Fruit fly (Drosophila melanogaster) whole organism, embryonic: ENCODE results near the gene CG3625.

ENCODE experiments used
- Adf1 ChIP-seq: fragments of 200-800 bp; sonication (Bioruptor generic); IDR thresholded peaks from 2 replicates; pipeline ENCODE4 v1.3.6; 2022; ENCODE audit warnings: missing biosample characterization, missing genetic modification characterization
- CG10267 ChIP-seq: fragments of 200-800 bp; sonication (Bioruptor generic); optimal IDR thresholded peaks from 2 replicates; lab custom pipeline; 2018; ENCODE audit warnings: missing biosample characterization, mild to moderate bottlenecking, missing genetic modification characterization, moderate library complexity
- CG10431 ChIP-seq: fragments of 200-800 bp; sonication (Bioruptor generic); optimal IDR thresholded peaks from 3 replicates; lab custom pipeline; 2018; ENCODE audit warnings: missing biosample characterization, mild to moderate bottlenecking, missing genetic modification characterization
- CG11456 ChIP-seq: fragments of 200-800 bp; sonication (Bioruptor generic); IDR thresholded peaks from 3 replicates; pipeline ENCODE4 v1.3.6; 2022; ENCODE audit warnings: missing biosample characterization, missing genetic modification characterization
- CG12299 ChIP-seq: fragments of 200-800 bp; sonication (Bioruptor generic); optimal IDR thresholded peaks from 2 replicates; lab custom pipeline; 2018; ENCODE audit warnings: missing biosample characterization, mild to moderate bottlenecking, missing genetic modification characterization
- CG12391 ChIP-seq: fragments of 200-800 bp; sonication (Bioruptor generic); optimal IDR thresholded peaks from 3 replicates; lab custom pipeline; 2018; ENCODE audit warnings: missing biosample characterization, mild to moderate bottlenecking, missing genetic modification characterization, moderate library complexity
- CG12769 ChIP-seq: fragments of 200-800 bp; sonication (Bioruptor generic); optimal IDR thresholded peaks from 2 replicates; lab custom pipeline; 2019; ENCODE audit warnings: missing biosample characterization, mild to moderate bottlenecking, missing genetic modification characterization, moderate library complexity
- CG14965 ChIP-seq: fragments of 200-800 bp; sonication (Bioruptor generic); optimal IDR thresholded peaks from 2 replicates; lab custom pipeline; 2016; ENCODE audit warnings: missing biosample characterization, missing genetic modification characterization, borderline replicate concordance
- CG15269 ChIP-seq: fragments of 200-800 bp; sonication (Bioruptor generic); optimal IDR thresholded peaks from 2 replicates; lab custom pipeline; 2018; ENCODE audit warnings: missing biosample characterization, mild to moderate bottlenecking, missing genetic modification characterization, moderate library complexity
- CG16863 ChIP-seq: fragments of 200-800 bp; sonication (Bioruptor generic); optimal IDR thresholded peaks from 3 replicates; lab custom pipeline; 2016; ENCODE audit warnings: missing biosample characterization, missing genetic modification characterization
- CG17829 ChIP-seq: fragments of 200-800 bp; optimal IDR thresholded peaks from 2 replicates; lab custom pipeline; 2019; ENCODE audit warnings: missing biosample characterization, mild to moderate bottlenecking, missing genetic modification characterization, moderate library complexity
- CG18476 ChIP-seq: fragments of 200-800 bp; sonication (Bioruptor generic); optimal IDR thresholded peaks from 2 replicates; lab custom pipeline; 2016; ENCODE audit warnings: missing biosample characterization, mild to moderate bottlenecking, missing genetic modification characterization
- CG18599 ChIP-seq: fragments of 200-800 bp; sonication (Bioruptor generic); optimal IDR thresholded peaks from 3 replicates; lab custom pipeline; 2017; ENCODE audit warnings: missing biosample characterization, missing genetic modification characterization, mild to moderate bottlenecking, moderate library complexity, missing genetic modification reagents
- CG2129 ChIP-seq: fragments of 200-800 bp; sonication (Bioruptor generic); IDR thresholded peaks from 2 replicates; pipeline ENCODE4 v1.3.6; 2022; ENCODE audit warnings: missing biosample characterization, missing genetic modification characterization; ENCODE audit not compliant: partially characterized antibody
- CG3065 ChIP-seq: fragments of 200-800 bp; sonication (Bioruptor generic); optimal IDR thresholded peaks from 2 replicates; lab custom pipeline; 2016; ENCODE audit warnings: missing biosample characterization, missing genetic modification characterization
- CG33557 ChIP-seq: fragments of 200-800 bp; sonication (Bioruptor generic); optimal IDR thresholded peaks from 2 replicates; lab custom pipeline; 2019; ENCODE audit warnings: missing biosample characterization, mild to moderate bottlenecking, missing genetic modification characterization, moderate library complexity
- CG34224 ChIP-seq: fragments of 200-800 bp; sonication (Bioruptor generic); IDR thresholded peaks from 3 replicates; pipeline ENCODE4 v1.3.6; 2022; ENCODE audit warnings: missing biosample characterization, missing genetic modification characterization; ENCODE audit not compliant: partially characterized antibody
- CG4328 ChIP-seq: fragments of 200-800 bp; sonication (Bioruptor generic); optimal IDR thresholded peaks from 3 replicates; lab custom pipeline; 2017; ENCODE audit warnings: missing biosample characterization, missing genetic modification reagents, missing genetic modification characterization
- CG6272 ChIP-seq: fragments of 200-800 bp; sonication (Bioruptor generic); IDR thresholded peaks from 2 replicates; pipeline ENCODE4 v1.3.6; 2022; ENCODE audit warnings: missing biosample characterization, missing genetic modification characterization
- CG8478 ChIP-seq: fragments of >200 bp; optimal IDR thresholded peaks from 2 replicates; lab custom pipeline; 2018
- CoRest ChIP-seq: fragments of 200-800 bp; sonication (Bioruptor generic); optimal IDR thresholded peaks from 3 replicates; lab custom pipeline; 2018; ENCODE audit warnings: missing biosample characterization, mild to moderate bottlenecking, missing genetic modification characterization, moderate library complexity
- Hr51 ChIP-seq, 2 experiments: fragments of 200-800 bp; sonication (Bioruptor generic); optimal IDR thresholded peaks; 2 replicates in 1 of 2; 3 replicates in 1 of 2; lab custom pipeline; 2016 to 2018; ENCODE audit warnings: missing biosample characterization in 2 of 2, missing genetic modification characterization in 2 of 2, mild to moderate bottlenecking in 1 of 2, moderate library complexity in 1 of 2
- Lim3 ChIP-seq: fragments of 200-800 bp; sonication (Bioruptor generic); IDR thresholded peaks from 2 replicates; pipeline ENCODE4 v1.3.6; 2022; ENCODE audit warnings: missing biosample characterization, missing genetic modification characterization
- MESR4 ChIP-seq: fragments of 200-800 bp; sonication (Bioruptor generic); optimal IDR thresholded peaks from 2 replicates; lab custom pipeline; 2018; ENCODE audit warnings: missing biosample characterization, mild to moderate bottlenecking, missing genetic modification characterization, moderate library complexity
- Myb ChIP-seq: fragments of 200-800 bp; sonication (Bioruptor generic); optimal IDR thresholded peaks from 2 replicates; lab custom pipeline; 2016; ENCODE audit warnings: missing biosample characterization, missing genetic modification characterization
- NC2β ChIP-seq: fragments of 200-800 bp; sonication (Bioruptor generic); optimal IDR thresholded peaks from 2 replicates; lab custom pipeline; 2016; ENCODE audit warnings: missing biosample characterization, missing genetic modification characterization
- Neu2 ChIP-seq: fragments of 200-800 bp; sonication (Bioruptor generic); optimal IDR thresholded peaks from 3 replicates; lab custom pipeline; 2016; ENCODE audit warnings: missing biosample characterization, missing genetic modification characterization, borderline replicate concordance
- NfI ChIP-seq: fragments of 200-800 bp; sonication (Bioruptor generic); optimal IDR thresholded peaks from 3 replicates; lab custom pipeline; 2018; ENCODE audit warnings: missing biosample characterization, mild to moderate bottlenecking, missing genetic modification characterization, moderate library complexity
- YL-1 ChIP-seq: fragments of 200-800 bp; sonication (Bioruptor generic); optimal IDR thresholded peaks from 3 replicates; lab custom pipeline; 2017; ENCODE audit warnings: missing biosample characterization, mild to moderate bottlenecking, missing genetic modification characterization
- abd-A ChIP-seq: fragments of 200-800 bp; sonication (Bioruptor generic); optimal IDR thresholded peaks from 3 replicates; lab custom pipeline; 2019; ENCODE audit warnings: missing biosample characterization, mild to moderate bottlenecking, missing genetic modification characterization, moderate library complexity
- az2 ChIP-seq: fragments of 200-800 bp; sonication (Bioruptor generic); optimal IDR thresholded peaks from 3 replicates; lab custom pipeline; 2016; ENCODE audit warnings: missing biosample characterization, missing genetic modification characterization
- fd64A ChIP-seq: fragments of 200-800 bp; sonication (Bioruptor generic); optimal IDR thresholded peaks from 3 replicates; lab custom pipeline; 2018; ENCODE audit warnings: missing biosample characterization, mild to moderate bottlenecking, missing genetic modification characterization
- grau ChIP-seq: fragments of 200-800 bp; optimal IDR thresholded peaks from 3 replicates; lab custom pipeline; 2019; ENCODE audit warnings: missing biosample characterization, mild to moderate bottlenecking, missing genetic modification characterization, moderate library complexity
- hb ChIP-seq: fragments of 200-800 bp; sonication (Bioruptor generic); IDR thresholded peaks from 3 replicates; pipeline ENCODE4 v1.3.6; 2022; ENCODE audit warnings: missing biosample characterization, missing genetic modification characterization; ENCODE audit not compliant: partially characterized antibody
- kah ChIP-seq: fragments of 200-800 bp; sonication (Bioruptor generic); optimal IDR thresholded peaks from 2 replicates; lab custom pipeline; 2018; ENCODE audit warnings: missing biosample characterization, mild to moderate bottlenecking, missing genetic modification characterization
- lilli ChIP-seq: fragments of 200-800 bp; sonication (Bioruptor generic); optimal IDR thresholded peaks from 3 replicates; lab custom pipeline; 2016; ENCODE audit warnings: missing biosample characterization, missing genetic modification characterization
- lmd ChIP-seq: fragments of 200-800 bp; sonication (Bioruptor generic); IDR thresholded peaks from 2 replicates; pipeline ENCODE4 v1.3.6; 2022; ENCODE audit warnings: missing biosample characterization, missing genetic modification characterization
- pb ChIP-seq: fragments of 200-800 bp; sonication (Bioruptor generic); optimal IDR thresholded peaks from 3 replicates; lab custom pipeline; 2016; ENCODE audit warnings: missing biosample characterization, missing genetic modification characterization
- phol ChIP-seq: fragments of 200-800 bp; sonication (Bioruptor generic); optimal IDR thresholded peaks from 3 replicates; lab custom pipeline; 2018; ENCODE audit warnings: missing biosample characterization, mild to moderate bottlenecking, missing genetic modification characterization, moderate library complexity
- repo ChIP-seq: fragments of 200-800 bp; sonication (Bioruptor generic); optimal IDR thresholded peaks from 2 replicates; lab custom pipeline; 2016; ENCODE audit warnings: missing biosample characterization, missing genetic modification characterization
- run ChIP-seq: fragments of 200-800 bp; sonication (Bioruptor generic); optimal IDR thresholded peaks from 3 replicates; lab custom pipeline; 2018; ENCODE audit warnings: missing biosample characterization, mild to moderate bottlenecking, missing genetic modification characterization
- sd ChIP-seq: fragments of 200-800 bp; sonication (Bioruptor generic); optimal IDR thresholded peaks from 3 replicates; lab custom pipeline; 2018; ENCODE audit warnings: missing biosample characterization, mild to moderate bottlenecking, missing genetic modification characterization, moderate library complexity
- sens ChIP-seq: fragments of 200-800 bp; sonication (Bioruptor generic); peaks from one replicate; lab custom pipeline; 2016; ENCODE audit warnings: missing biosample characterization, missing genetic modification characterization
- slbo ChIP-seq: fragments of 200-800 bp; sonication (Bioruptor generic); IDR thresholded peaks from 2 replicates; pipeline ENCODE4 v1.3.6; 2022; ENCODE audit warnings: missing biosample characterization, missing genetic modification characterization
- sr ChIP-seq: fragments of 200-800 bp; sonication (Bioruptor generic); IDR thresholded peaks from 3 replicates; pipeline ENCODE4 v1.3.6; 2022; ENCODE audit warnings: missing biosample characterization, missing genetic modification characterization
- sug ChIP-seq: fragments of 200-800 bp; optimal IDR thresholded peaks from 2 replicates; lab custom pipeline; 2019; ENCODE audit warnings: missing biosample characterization, mild to moderate bottlenecking, missing genetic modification characterization, moderate library complexity
- vnd ChIP-seq: fragments of 200-800 bp; sonication (Bioruptor generic); IDR thresholded peaks from 3 replicates; pipeline ENCODE4 v1.3.6; 2022; ENCODE audit warnings: missing biosample characterization, missing genetic modification characterization; ENCODE audit not compliant: partially characterized antibody

The CG3625 gene

dm6 chr2L:309177-309576 lies 17.6 kb upstream of the CG3625 start (continued):
- TF ChIP-seq Hr51 (GFP tag; optimal IDR thresholded peaks at IDR 0.05; lab: Kevin White, UChicago) (peak in 1 of 2 experiments; percentile 14), CG6272 (GFP tag; lab: Robert Waterston, UW) (0 out of 2 replicates have a peak, but pooled peaks have one; percentile 13), pb (GFP tag; lab: Kevin White, UChicago) (no peak)

- TF ChIP-seq run, result peak; percentile 17
- no peak for TF ChIP-seq grau
- peak; percentile 3 for TF ChIP-seq sens (GFP tag; lab: Kevin White, UChicago)
- peak; percentile 69 for TF ChIP-seq kah (GFP tag; lab: Kevin White, UChicago)
- peak; percentile 43 for TF ChIP-seq fd64A (GFP tag; lab: Kevin White, UChicago)
- TF ChIP-seq abd-A (tag; lab: Kevin White, UChicago), result peak; percentile 27
- TF ChIP-seq sr (GFP tag; lab: Robert Waterston, UW), result peak; percentile 56; the same call in 1 of the 3 replicates
- TF ChIP-seq CG12299 (tag; lab: Kevin White, UChicago), result no peak
- TF ChIP-seq CG10267 (tag; lab: Kevin White, UChicago), result no peak
- peak; percentile 69 for TF ChIP-seq sd (tag; lab: Kevin White, UChicago)
- peak; percentile 71 for TF ChIP-seq CG12769 (tag; lab: Kevin White, UChicago)
Measured at dm6 chr2L:308194-308706, 16.7 kb upstream of the CG3625 start.

DNA sequence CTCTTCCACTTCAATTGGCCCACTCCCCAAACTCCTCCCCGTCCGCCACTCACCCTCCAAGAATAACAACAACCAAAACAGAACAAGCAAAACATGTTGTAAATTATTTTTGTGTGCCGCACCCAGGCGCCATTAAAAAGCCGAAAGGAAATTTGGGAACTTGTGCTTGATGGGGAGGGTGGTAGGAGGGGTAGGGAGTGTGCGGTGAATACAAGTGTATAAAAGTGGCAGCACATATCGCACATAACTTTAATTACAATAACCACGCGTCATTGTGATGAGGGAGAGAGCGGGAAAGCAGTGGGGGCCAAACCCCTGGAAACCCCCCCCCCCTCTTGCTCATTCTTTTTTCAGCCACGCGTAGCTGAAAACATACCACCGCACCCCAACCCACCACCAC lies 15.5 kb upstream of the CG3625 start:
- no peak for TF ChIP-seq CG34224 (GFP tag; lab: Robert Waterston, UW)
- TF ChIP-seq MESR4 (GFP tag; lab: Kevin White, UChicago), result no peak
- no peak for TF ChIP-seq Myb (GFP tag; lab: Kevin White, UChicago)
- TF ChIP-seq CG16863 (GFP tag; lab: Kevin White, UChicago), result no peak
- TF ChIP-seq CG15269 (tag; lab: Kevin White, UChicago), result no peak
- TF ChIP-seq CG3065 (GFP tag; lab: Kevin White, UChicago), result no peak
- no peak for TF ChIP-seq CG8478 (lab: Kevin White, UChicago)
- no peak for TF ChIP-seq vnd (GFP tag; lab: Robert Waterston, UW)
- TF ChIP-seq CG33557 (GFP tag; lab: Kevin White, UChicago), result no peak
- TF ChIP-seq lmd (GFP tag; lab: Robert Waterston, UW), result no peak
- TF ChIP-seq CG4328 (GFP tag; lab: Kevin White, UChicago), result no peak
- no peak for TF ChIP-seq sug (tag; lab: Kevin White, UChicago)
- TF ChIP-seq CG18599 (GFP tag; lab: Kevin White, UChicago), result no peak
- TF ChIP-seq az2 (GFP tag; lab: Kevin White, UChicago), result no peak
- TF ChIP-seq NC2β (GFP tag; lab: Kevin White, UChicago), result no peak
- TF ChIP-seq NfI (GFP tag; lab: Kevin White, UChicago), result no peak
- TF ChIP-seq Neu2 (GFP tag; lab: Kevin White, UChicago), result no peak
- TF ChIP-seq hb (GFP tag; lab: Robert Waterston, UW), result 0 out of 3 replicates have a peak, but pooled peaks have one; percentile 42
- TF ChIP-seq YL-1 (GFP tag; lab: Kevin White, UChicago), result no peak
- TF ChIP-seq CG11456 (GFP tag; lab: Robert Waterston, UW), result no peak
- TF ChIP-seq slbo (GFP tag; lab: Robert Waterston, UW), result no peak
- TF ChIP-seq repo (GFP tag; lab: Kevin White, UChicago), result no peak
- TF ChIP-seq Lim3 (GFP tag; lab: Robert Waterston, UW), result no peak
- no peak for TF ChIP-seq CG10431 (GFP tag; lab: Kevin White, UChicago)
- no peak for TF ChIP-seq CG17829 (tag; lab: Kevin White, UChicago)
- TF ChIP-seq CG2129 (GFP tag; lab: Robert Waterston, UW), result no peak
- TF ChIP-seq CG18476 (GFP tag; lab: Kevin White, UChicago), result no peak
- no peak for TF ChIP-seq Hr51 (GFP tag; optimal IDR thresholded peaks at IDR 0.05; lab: Kevin White, UChicago)
- no peak for TF ChIP-seq phol (tag; lab: Kevin White, UChicago)
- no peak for TF ChIP-seq CG14965 (GFP tag; lab: Kevin White, UChicago)
- no peak for TF ChIP-seq Adf1 (GFP tag; lab: Robert Waterston, UW)
- TF ChIP-seq CG12391, result no peak
- TF ChIP-seq CoRest (tag; lab: Kevin White, UChicago), result no peak
- TF ChIP-seq lilli, result no peak
